Worm (Caenorhabditis elegans): ENCODE data around the gene pkhm-2.

pkhm-2 gene

DNA sequence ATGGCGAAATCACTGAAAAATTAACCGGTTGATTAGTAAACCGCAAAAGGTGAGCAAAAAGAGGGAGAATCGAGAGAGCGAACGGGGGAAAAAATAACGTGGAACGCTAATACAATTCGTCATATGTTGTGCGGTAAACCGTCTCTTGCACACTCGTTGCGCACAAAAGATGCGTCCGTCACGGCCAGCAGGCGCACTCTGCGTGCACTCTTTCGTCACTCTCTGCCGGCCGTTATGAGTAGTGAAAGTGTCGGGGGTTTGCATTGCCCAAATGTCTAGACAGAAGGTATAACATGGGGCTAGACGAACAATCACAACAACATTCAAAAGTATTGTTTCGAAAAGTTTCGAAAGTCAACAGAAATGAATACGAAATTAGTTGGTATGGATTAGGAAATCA lies at the start of gene pkhm-2 (continued):
- TF ChIP-seq hlh-30 (tag; optimal IDR thresholded peaks at IDR 0.05; ENCODE audit: insufficient read depth): peak; percentile 91
- TF ChIP-seq daf-19 (GFP tag; conservative IDR thresholded peaks at IDR 0.05): no peak
- TF ChIP-seq lir-3 (tag; optimal IDR thresholded peaks at IDR 0.05): no peak

DNA sequence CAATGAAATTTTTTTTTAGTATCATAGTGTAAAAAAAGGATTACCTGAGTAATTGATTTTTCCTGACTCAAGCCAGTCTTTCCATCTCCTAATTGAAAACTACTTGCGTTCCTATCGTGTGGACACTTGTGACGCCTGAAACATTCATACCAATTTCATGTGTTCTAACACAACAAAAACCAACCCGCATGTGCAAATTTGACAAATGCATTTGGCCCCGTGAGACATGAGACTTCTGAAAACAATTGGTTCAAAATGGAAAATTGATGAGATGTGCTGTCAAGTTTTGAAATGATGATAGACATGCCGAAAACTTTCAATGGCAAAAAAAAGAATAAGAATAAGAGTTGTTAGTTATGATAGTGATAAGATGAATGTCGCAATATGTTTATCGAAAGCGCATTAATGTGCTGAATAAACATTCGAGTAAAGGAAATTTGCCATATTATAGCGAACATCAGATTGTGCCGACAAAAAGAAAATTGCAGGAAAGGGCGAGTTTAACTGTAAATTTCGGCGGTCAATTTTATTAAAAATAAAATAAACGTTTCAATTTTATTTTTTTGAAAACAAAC lies 49.2 kb upstream of the pkhm-2 start, which contains the start of gene H03A11.2:
Gene H03A11.2 (minus strand): TSS at position 252 of the 575 bp plus-strand sequence.
- TF ChIP-seq spr-3 (GFP tag; optimal IDR thresholded peaks at IDR 0.05): no peak
- TF ChIP-seq daf-16 (GFP tag; optimal IDR thresholded peaks at IDR 0.05): no peak
- peak; percentile 68 for TF ChIP-seq daf-16 (tag; optimal IDR thresholded peaks at IDR 0.05)
- TF ChIP-seq php-3 (GFP tag; IDR thresholded peaks at IDR 0.05): peak; percentile 56; the same call in 1 of the 2 replicates
- peak; percentile 62 for TF ChIP-seq hlh-30 (tag; optimal IDR thresholded peaks at IDR 0.05; ENCODE audit: insufficient read depth)
- TF ChIP-seq dmd-6 (GFP tag; IDR thresholded peaks at IDR 0.05): peak; percentile 48
- 0 out of 2 replicates have a peak, but pooled peaks have one; percentile 32 for TF ChIP-seq tra-1 (GFP tag; IDR thresholded peaks at IDR 0.05)
- peak; percentile 48 for TF ChIP-seq aha-1 (tag)
- no peak for TF ChIP-seq lim-7 (GFP tag; IDR thresholded peaks at IDR 0.05)
- TF ChIP-seq dve-1 (tag; optimal IDR thresholded peaks at IDR 0.05; ENCODE audit: insufficient read depth): peak; percentile 9
- TF ChIP-seq set-16 (GFP tag; IDR thresholded peaks at IDR 0.05): no peak
- TF ChIP-seq pqm-1 (tag; optimal IDR thresholded peaks at IDR 0.05): peak; percentile 41
- no peak for TF ChIP-seq daf-12 (tag; optimal IDR thresholded peaks at IDR 0.05)
- no peak for TF ChIP-seq mxl-2 (GFP tag; conservative IDR thresholded peaks at IDR 0.05)

DNA sequence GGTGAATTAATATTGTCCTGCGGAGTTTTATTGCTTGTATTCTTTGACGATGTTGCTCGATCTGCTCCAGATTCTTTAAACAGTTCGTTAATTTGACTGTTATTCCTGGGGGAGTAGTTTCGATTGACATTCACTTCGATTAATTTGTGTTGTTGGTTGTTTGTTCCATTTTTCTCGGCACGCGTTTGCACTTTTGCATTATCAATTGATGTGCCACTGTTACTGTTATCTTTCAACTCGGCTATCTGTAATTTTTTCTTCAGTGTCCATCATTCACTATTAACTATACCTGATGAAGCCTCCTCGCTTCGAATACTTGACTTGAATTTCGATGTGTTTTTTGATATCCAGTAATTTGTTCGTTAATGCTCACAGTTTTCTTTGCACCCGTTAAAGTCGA lies 47.9 kb upstream of the pkhm-2 start:
- no peak for TF ChIP-seq nhr-48 (tag; optimal IDR thresholded peaks at IDR 0.05)
- no peak for TF ChIP-seq hif-1 (tag; optimal IDR thresholded peaks at IDR 0.05)
- no peak for TF ChIP-seq egl-27 (tag; optimal IDR thresholded peaks at IDR 0.05)
- TF ChIP-seq attf-4 (tag; optimal IDR thresholded peaks at IDR 0.05): no peak
- peak; percentile 4 for TF ChIP-seq hlh-11 (tag; optimal IDR thresholded peaks at IDR 0.05)
- TF ChIP-seq nhr-28 (tag; optimal IDR thresholded peaks at IDR 0.05): peak; percentile 55
- no peak for TF ChIP-seq ceh-32 (tag; optimal IDR thresholded peaks at IDR 0.05; ENCODE audit: poor library complexity)
- TF ChIP-seq daf-16 (GFP tag; optimal IDR thresholded peaks at IDR 0.05): no peak
- TF ChIP-seq daf-16 (tag; optimal IDR thresholded peaks at IDR 0.05): peak; percentile 71
- peak; percentile 16 for TF ChIP-seq dve-1 (tag; optimal IDR thresholded peaks at IDR 0.05; ENCODE audit: insufficient read depth)
- TF ChIP-seq dmd-6 (GFP tag; IDR thresholded peaks at IDR 0.05): no peak
- TF ChIP-seq mes-2 (tag; optimal IDR thresholded peaks at IDR 0.05; ENCODE audit: poor library complexity, severe bottlenecking): no peak
- TF ChIP-seq pqm-1 (tag; optimal IDR thresholded peaks at IDR 0.05): peak; percentile 73

DNA sequence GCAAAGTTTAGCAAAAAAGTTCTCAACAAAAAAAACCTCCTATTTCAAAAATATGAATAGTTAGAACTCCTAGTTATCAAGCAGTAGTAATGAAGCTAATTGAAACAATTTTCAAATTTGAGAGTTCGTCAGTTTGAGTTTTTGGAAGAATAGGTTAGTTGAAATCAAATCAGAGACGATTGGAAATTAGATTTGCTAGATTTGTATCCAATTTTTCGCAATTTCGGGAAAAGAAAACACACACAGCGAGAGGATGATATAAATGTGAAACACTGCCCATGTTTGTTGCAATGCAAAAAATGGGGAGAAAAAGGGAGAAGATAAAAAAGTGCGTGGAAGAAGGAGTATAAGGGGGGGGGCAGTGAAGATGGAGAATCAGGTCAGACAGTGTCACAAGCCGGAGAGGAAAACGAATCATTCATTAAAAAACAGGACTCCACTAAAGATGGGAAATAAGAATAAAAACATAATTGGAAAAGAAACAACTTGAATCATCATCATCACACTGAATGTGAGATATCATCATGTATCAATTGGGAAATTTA lies 44.0 kb upstream of the pkhm-2 start:
- TF ChIP-seq lsy-2 (tag; optimal IDR thresholded peaks at IDR 0.05) (peak in 1 of 2 experiments; percentile 11), hlh-30 (tag; optimal IDR thresholded peaks at IDR 0.05; ENCODE audit: insufficient read depth) (peak; percentile 40), vab-7 (GFP tag; IDR thresholded peaks at IDR 0.05) (no peak), unc-62 (GFP tag; optimal IDR thresholded peaks at IDR 0.05 in 1 of 2) (peak in 1 of 2 experiments; percentile 35), unc-62 (tag; optimal IDR thresholded peaks at IDR 0.05) (no peak), aha-1 (tag) (no peak), ces-1 (GFP tag; optimal IDR thresholded peaks at IDR 0.05) (peak; percentile 28), fos-1 (tag; optimal IDR thresholded peaks at IDR 0.05) (no peak), hlh-11 (tag; optimal IDR thresholded peaks at IDR 0.05) (peak; percentile 31), mxl-3 (GFP tag; optimal IDR thresholded peaks at IDR 0.05) (peak; percentile 49)

DNA sequence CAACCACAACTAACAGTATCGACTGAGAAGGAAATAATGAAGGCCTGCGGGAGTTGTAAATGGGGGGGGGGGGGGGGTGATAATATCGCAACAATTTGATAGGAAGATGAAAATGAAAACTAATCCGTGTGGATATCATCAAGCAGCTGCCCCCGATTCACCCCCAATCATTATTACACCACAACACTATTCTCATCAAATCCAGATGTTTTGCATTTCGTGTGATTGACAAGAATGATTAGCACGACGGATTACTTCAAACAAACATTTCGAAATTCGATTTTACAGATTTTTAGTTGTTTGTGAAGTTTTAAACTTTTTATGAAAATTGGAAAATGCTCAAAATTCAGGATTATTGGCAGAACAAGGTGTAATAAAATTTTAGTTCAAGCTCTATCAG lies 42.9 kb upstream of the pkhm-2 start:
- no peak for TF ChIP-seq nhr-6 (tag; optimal IDR thresholded peaks at IDR 0.05)
- TF ChIP-seq lsy-2 (tag; optimal IDR thresholded peaks at IDR 0.05): no peak
- no peak for TF ChIP-seq lin-29 (GFP tag; IDR thresholded peaks at IDR 0.05)
- TF ChIP-seq zip-2 (tag; optimal IDR thresholded peaks at IDR 0.05): no peak
- no peak for TF ChIP-seq T26A8.4 (GFP tag; IDR thresholded peaks at IDR 0.05)
- TF ChIP-seq F49E8.2 (tag; optimal IDR thresholded peaks at IDR 0.05; ENCODE audit: borderline replicate concordance): no peak
